Worm (Caenorhabditis elegans) whole organism, mixed stage, embryonic: ENCODE data around the gene let-767.

Source experiments
- bed-3 ChIP-seq: fragments of 200-800 bp; sonication (Bioruptor generic); optimal IDR thresholded peaks from 3 replicates; lab custom pipeline; 2018; ENCODE audit warnings: mild to moderate bottlenecking, missing genetic modification characterization, moderate library complexity, missing compliant biosample characterization
- blmp-1 ChIP-seq: fragments of 150-350 bp; optimal IDR thresholded peaks from 2 replicates; lab custom pipeline; 2014; ENCODE audit warnings: missing biosample characterization, missing genetic modification characterization
- elt-1 ChIP-seq: sonication (generic microtip); optimal IDR thresholded peaks from 2 replicates; lab custom pipeline; 2017; ENCODE audit warnings: missing genetic modification characterization, mild to moderate bottlenecking, missing compliant biosample characterization, antibody characterized with exemption, moderate library complexity, borderline replicate concordance; ENCODE audit not compliant: insufficient read depth
- elt-3 ChIP-seq: fragments of 150-350 bp; optimal IDR thresholded peaks from 2 replicates; lab custom pipeline; 2014; ENCODE audit warnings: missing biosample characterization, missing genetic modification characterization
- hlh-1 ChIP-seq: fragments of 150-350 bp; optimal IDR thresholded peaks from 2 replicates; lab custom pipeline; 2014; ENCODE audit warnings: missing biosample characterization, missing genetic modification reagents, missing genetic modification characterization
- lin-13 ChIP-seq: fragments of 150-350 bp; optimal IDR thresholded peaks from 2 replicates; lab custom pipeline; 2014; ENCODE audit warnings: missing biosample characterization, missing genetic modification characterization
- lsy-2 ChIP-seq: fragments of 150-350 bp; optimal IDR thresholded peaks from 2 replicates; lab custom pipeline; 2014; ENCODE audit warnings: missing biosample characterization, missing genetic modification characterization
- mab-5 ChIP-seq: fragments of 150-350 bp; optimal IDR thresholded peaks from 2 replicates; lab custom pipeline; 2014; ENCODE audit warnings: missing biosample characterization, missing genetic modification characterization
- nhr-28 ChIP-seq: fragments of 150-350 bp; optimal IDR thresholded peaks from 2 replicates; lab custom pipeline; 2014; ENCODE audit warnings: missing biosample characterization, missing genetic modification characterization
- nhr-76 ChIP-seq: sonication (generic microtip); optimal IDR thresholded peaks from 2 replicates; lab custom pipeline; 2017; ENCODE audit warnings: missing biosample characterization, missing genetic modification characterization
- snpc-4 ChIP-seq: fragments of 150-350 bp; optimal IDR thresholded peaks from 2 replicates; lab custom pipeline; 2014; ENCODE audit warnings: missing biosample characterization, missing genetic modification characterization
- unc-39 ChIP-seq: fragments of 150-350 bp; optimal IDR thresholded peaks from 2 replicates; lab custom pipeline; 2014; ENCODE audit warnings: missing biosample characterization, missing genetic modification characterization
- unc-62 ChIP-seq: fragments of 150-350 bp; optimal IDR thresholded peaks from 2 replicates; lab custom pipeline; 2014; ENCODE audit warnings: missing biosample characterization, missing genetic modification reagents, missing genetic modification characterization

DNA sequence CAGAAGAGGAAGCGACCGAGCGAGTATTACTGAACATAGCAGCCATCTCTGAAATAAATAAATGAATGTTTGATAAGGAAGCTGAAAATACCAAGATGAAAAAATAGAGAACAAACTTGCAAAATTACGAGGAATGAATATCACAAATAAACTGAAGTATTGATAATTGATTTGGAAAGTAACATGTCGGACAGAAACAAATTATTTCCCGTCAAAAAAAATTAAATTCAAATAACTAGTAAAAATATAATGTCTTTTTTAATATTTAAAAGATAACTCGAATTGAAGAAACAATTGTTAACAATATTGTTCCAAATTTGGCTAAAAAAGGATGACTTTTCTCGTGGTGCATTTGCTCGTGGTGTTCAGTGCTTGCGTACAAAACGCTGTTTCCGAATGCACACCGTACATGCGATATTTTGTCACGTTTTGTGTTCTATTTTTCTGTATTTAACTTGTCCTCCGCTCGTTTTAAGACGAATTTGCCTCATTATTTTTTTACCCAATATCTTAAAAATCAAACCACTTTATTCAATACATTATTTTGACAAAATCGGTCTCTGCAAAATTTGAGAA, 2.2 kb upstream of the let-767 start, which contains the start of gene rpn-13:
- TF ChIP-seq mab-5 (tag; lab: Kevin White, UChicago) (no peak), lin-13 (peak; percentile 31), lsy-2 (tag; lab: Kevin White, UChicago) (peak; percentile 97), elt-3 (tag; lab: Kevin White, UChicago) (no peak), bed-3 (no peak), elt-1 (tag; lab: Kevin White, UChicago) (no peak), unc-62 (no peak), nhr-76 (tag; lab: Kevin White, UChicago) (no peak), snpc-4 (tag; lab: Kevin White, UChicago) (no peak), unc-39 (no peak), hlh-1 (tag; lab: Kevin White, UChicago) (no peak), nhr-28 (tag; lab: Kevin White, UChicago) (no peak), blmp-1 (no peak)
